Worm (Caenorhabditis elegans) whole organism, mixed stage, embryonic: ENCODE measurements around the gene srj-40.

ENCODE experiments used
- blmp-1 ChIP-seq: fragments of 150-350 bp; optimal IDR thresholded peaks from 2 replicates; lab custom pipeline; 2014; ENCODE audit warnings: missing biosample characterization, missing genetic modification characterization
- ceh-39 ChIP-seq: fragments of 150-350 bp; optimal IDR thresholded peaks from 2 replicates; lab custom pipeline; 2014; ENCODE audit warnings: missing biosample characterization, missing genetic modification characterization
- ceh-43 ChIP-seq: fragments of 200-800 bp; sonication (Bioruptor generic); optimal IDR thresholded peaks from 2 replicates; lab custom pipeline; 2018; ENCODE audit warnings: mild to moderate bottlenecking, missing genetic modification characterization, moderate library complexity, missing compliant biosample characterization
- ceh-83 ChIP-seq: fragments of 200-800 bp; sonication (Bioruptor generic); optimal IDR thresholded peaks from 2 replicates; lab custom pipeline; 2018; ENCODE audit warnings: mild to moderate bottlenecking, missing genetic modification characterization, missing compliant biosample characterization
- ces-1 ChIP-seq: fragments of 150-350 bp; optimal IDR thresholded peaks from 2 replicates; lab custom pipeline; 2014; ENCODE audit warnings: missing biosample characterization, missing genetic modification reagents, missing genetic modification characterization
- cnd-1 ChIP-seq: fragments of 200-800 bp; sonication (Bioruptor generic); optimal IDR thresholded peaks from 2 replicates; lab custom pipeline; 2018; ENCODE audit warnings: mild to moderate bottlenecking, missing genetic modification characterization, missing compliant biosample characterization
- drap-1 ChIP-seq: fragments of 200-800 bp; sonication (Bioruptor generic); optimal IDR thresholded peaks from 3 replicates; lab custom pipeline; 2018; ENCODE audit warnings: mild to moderate bottlenecking, missing genetic modification characterization, missing compliant biosample characterization
- elt-1 ChIP-seq: sonication (generic microtip); optimal IDR thresholded peaks from 2 replicates; lab custom pipeline; 2017; ENCODE audit warnings: missing genetic modification characterization, mild to moderate bottlenecking, missing compliant biosample characterization, antibody characterized with exemption, moderate library complexity, borderline replicate concordance; ENCODE audit not compliant: insufficient read depth
- elt-3 ChIP-seq: fragments of 150-350 bp; optimal IDR thresholded peaks from 2 replicates; lab custom pipeline; 2014; ENCODE audit warnings: missing biosample characterization, missing genetic modification characterization
- flh-1 ChIP-seq: fragments of 200-800 bp; sonication (Bioruptor generic); optimal IDR thresholded peaks from 2 replicates; lab custom pipeline; 2018; ENCODE audit warnings: mild to moderate bottlenecking, missing genetic modification characterization, moderate library complexity, missing compliant biosample characterization
- ham-2 ChIP-seq: fragments of 200-800 bp; sonication (Bioruptor generic); optimal IDR thresholded peaks from 2 replicates; lab custom pipeline; 2018; ENCODE audit warnings: mild to moderate bottlenecking, missing genetic modification characterization, missing compliant biosample characterization
- hlh-1 ChIP-seq: fragments of 150-350 bp; optimal IDR thresholded peaks from 2 replicates; lab custom pipeline; 2014; ENCODE audit warnings: missing biosample characterization, missing genetic modification reagents, missing genetic modification characterization
- lin-13 ChIP-seq: fragments of 150-350 bp; optimal IDR thresholded peaks from 2 replicates; lab custom pipeline; 2014; ENCODE audit warnings: missing biosample characterization, missing genetic modification characterization
- lin-32 ChIP-seq: fragments of 200-800 bp; sonication (Bioruptor generic); optimal IDR thresholded peaks from 2 replicates; lab custom pipeline; 2018; ENCODE audit warnings: mild to moderate bottlenecking, missing genetic modification characterization, missing compliant biosample characterization
- lsy-2 ChIP-seq: fragments of 150-350 bp; optimal IDR thresholded peaks from 2 replicates; lab custom pipeline; 2014; ENCODE audit warnings: missing biosample characterization, missing genetic modification characterization
- mep-1 ChIP-seq: fragments of 150-350 bp; optimal IDR thresholded peaks from 2 replicates; lab custom pipeline; 2017; ENCODE audit warnings: missing biosample characterization, missing genetic modification reagents, missing genetic modification characterization, inconsistent platforms
- mls-2 ChIP-seq: sonication (generic microtip); optimal IDR thresholded peaks from 2 replicates; lab custom pipeline; 2016; ENCODE audit warnings: mild to moderate bottlenecking, missing genetic modification characterization, moderate library complexity, missing compliant biosample characterization
- nhr-12 ChIP-seq: fragments of 150-350 bp; optimal IDR thresholded peaks from 2 replicates; lab custom pipeline; 2014; ENCODE audit warnings: missing biosample characterization, missing genetic modification characterization
- nhr-2 ChIP-seq: fragments of 150-350 bp; optimal IDR thresholded peaks from 2 replicates; lab custom pipeline; 2014; ENCODE audit warnings: missing biosample characterization, missing genetic modification characterization
- nhr-237 ChIP-seq: fragments of 150-350 bp; optimal IDR thresholded peaks from 2 replicates; lab custom pipeline; 2014; ENCODE audit warnings: missing biosample characterization, missing genetic modification characterization
- nhr-28 ChIP-seq: fragments of 150-350 bp; optimal IDR thresholded peaks from 2 replicates; lab custom pipeline; 2014; ENCODE audit warnings: missing biosample characterization, missing genetic modification characterization
- nhr-76 ChIP-seq: sonication (generic microtip); optimal IDR thresholded peaks from 2 replicates; lab custom pipeline; 2017; ENCODE audit warnings: missing biosample characterization, missing genetic modification characterization
- pha-4 ChIP-seq: fragments of 150-350 bp; optimal IDR thresholded peaks from 2 replicates; lab custom pipeline; 2018; ENCODE audit warnings: missing biosample characterization, missing genetic modification reagents, missing genetic modification characterization
- sem-2 ChIP-seq: fragments of 200-800 bp; sonication (Bioruptor generic); optimal IDR thresholded peaks from 2 replicates; lab custom pipeline; 2018; ENCODE audit warnings: mild to moderate bottlenecking, missing genetic modification characterization, missing compliant biosample characterization
- snpc-4 ChIP-seq: fragments of 150-350 bp; optimal IDR thresholded peaks from 2 replicates; lab custom pipeline; 2014; ENCODE audit warnings: missing biosample characterization, missing genetic modification characterization
- sptf-1 ChIP-seq: sonication (generic microtip); optimal IDR thresholded peaks from 2 replicates; lab custom pipeline; 2017; ENCODE audit warnings: mild to moderate bottlenecking, missing genetic modification characterization, moderate library complexity, missing compliant biosample characterization
- tbx-8 ChIP-seq: fragments of 200-800 bp; sonication (Bioruptor generic); optimal IDR thresholded peaks from 2 replicates; lab custom pipeline; 2018; ENCODE audit warnings: mild to moderate bottlenecking, missing genetic modification characterization, moderate library complexity, missing compliant biosample characterization
- unc-120 ChIP-seq: sonication (generic microtip); optimal IDR thresholded peaks from 2 replicates; lab custom pipeline; 2017; ENCODE audit warnings: missing genetic modification characterization, missing compliant biosample characterization; ENCODE audit not compliant: poor library complexity, severe bottlenecking
- unc-39 ChIP-seq: fragments of 150-350 bp; optimal IDR thresholded peaks from 2 replicates; lab custom pipeline; 2014; ENCODE audit warnings: missing biosample characterization, missing genetic modification characterization
- unc-62 ChIP-seq: fragments of 150-350 bp; optimal IDR thresholded peaks from 2 replicates; lab custom pipeline; 2014; ENCODE audit warnings: missing biosample characterization, missing genetic modification reagents, missing genetic modification characterization
- zip-8 ChIP-seq: fragments of 150-350 bp; optimal IDR thresholded peaks from 2 replicates; lab custom pipeline; 2014; ENCODE audit warnings: missing biosample characterization, missing genetic modification characterization
- ztf-11 ChIP-seq: fragments of 150-350 bp; optimal IDR thresholded peaks from 2 replicates; lab custom pipeline; 2014; ENCODE audit warnings: missing biosample characterization, missing genetic modification characterization

srj-40 gene

DNA sequence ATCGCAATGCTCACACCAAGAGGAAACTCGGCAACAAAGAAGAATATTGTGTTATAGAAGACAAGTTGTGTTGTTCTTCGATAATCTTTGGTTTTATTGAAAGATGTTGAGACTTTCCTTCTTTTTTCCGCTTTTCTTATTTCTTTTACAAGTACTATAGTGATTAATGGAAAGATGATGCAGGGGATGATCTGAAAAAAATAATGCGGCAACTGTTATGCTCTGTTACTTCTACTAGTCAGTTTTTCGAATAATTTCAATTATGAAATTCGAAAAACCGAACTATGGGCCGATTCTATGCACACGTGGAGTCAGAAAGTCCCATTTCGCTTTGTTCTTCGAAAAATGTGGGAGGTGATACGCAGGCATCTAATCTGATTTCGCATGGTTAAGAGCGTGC, 5.0 kb downstream of the srj-40 start:
- TF ChIP-seq lin-13: no peak
- TF ChIP-seq tbx-8 (GFP tag; lab: Kevin White, UChicago): no peak
- TF ChIP-seq nhr-12 (tag; lab: Kevin White, UChicago): no peak
- TF ChIP-seq ceh-83: no peak
- TF ChIP-seq nhr-237 (tag; lab: Kevin White, UChicago): no peak
- no peak for TF ChIP-seq nhr-76 (tag; lab: Kevin White, UChicago)
- no peak for TF ChIP-seq drap-1 (GFP tag; lab: Kevin White, UChicago)
- TF ChIP-seq mls-2 (tag; lab: Kevin White, UChicago): no peak
- TF ChIP-seq lsy-2 (tag; lab: Kevin White, UChicago): no peak
- no peak for TF ChIP-seq ces-1 (GFP tag; lab: Kevin White, UChicago)
- no peak for TF ChIP-seq mep-1
- TF ChIP-seq ztf-11: no peak
- no peak for TF ChIP-seq lin-32 (GFP tag; lab: Kevin White, UChicago)
- no peak for TF ChIP-seq zip-8
- TF ChIP-seq unc-39 (tag; lab: Kevin White, UChicago): no peak
- no peak for TF ChIP-seq snpc-4
- TF ChIP-seq sptf-1 (tag; lab: Kevin White, UChicago): no peak
- TF ChIP-seq cnd-1 (tag; lab: Kevin White, UChicago): no peak
- TF ChIP-seq nhr-2 (tag; lab: Kevin White, UChicago): no peak
- no peak for TF ChIP-seq unc-120 (tag; lab: Kevin White, UChicago)

DNA sequence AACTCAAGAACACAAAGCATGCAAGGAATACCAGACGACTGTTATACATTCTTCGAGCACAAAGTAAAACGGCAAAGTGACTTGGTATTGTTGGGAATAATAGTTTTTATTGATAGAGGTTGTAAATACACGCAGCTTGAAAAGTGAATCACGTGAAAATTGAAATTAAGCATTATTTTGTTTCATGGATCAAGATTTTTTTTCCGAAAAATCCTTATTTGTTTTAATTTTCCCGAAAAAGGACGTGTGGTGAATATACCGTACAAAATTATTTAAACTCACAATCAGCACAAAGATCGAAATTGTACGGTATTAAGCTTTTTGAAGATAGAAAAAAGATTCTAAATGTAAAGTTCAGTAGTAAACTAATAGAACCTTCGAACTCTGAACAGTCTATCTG, 8.2 kb downstream of the srj-40 start, which contains the start of gene clc-18:
Gene clc-18, minus strand, starts transcription at position 101 of the 400 bp plus-strand sequence.
- no peak for TF ChIP-seq ceh-43
- TF ChIP-seq tbx-8 (GFP tag; lab: Kevin White, UChicago): no peak
- no peak for TF ChIP-seq unc-62
- no peak for TF ChIP-seq sem-2 (GFP tag; lab: Kevin White, UChicago)
- TF ChIP-seq lsy-2 (tag; lab: Kevin White, UChicago): no peak
- TF ChIP-seq ham-2 (GFP tag; lab: Kevin White, UChicago): no peak
- TF ChIP-seq ceh-39 (tag; lab: Kevin White, UChicago): no peak
- TF ChIP-seq ces-1 (GFP tag; lab: Kevin White, UChicago): no peak

DNA sequence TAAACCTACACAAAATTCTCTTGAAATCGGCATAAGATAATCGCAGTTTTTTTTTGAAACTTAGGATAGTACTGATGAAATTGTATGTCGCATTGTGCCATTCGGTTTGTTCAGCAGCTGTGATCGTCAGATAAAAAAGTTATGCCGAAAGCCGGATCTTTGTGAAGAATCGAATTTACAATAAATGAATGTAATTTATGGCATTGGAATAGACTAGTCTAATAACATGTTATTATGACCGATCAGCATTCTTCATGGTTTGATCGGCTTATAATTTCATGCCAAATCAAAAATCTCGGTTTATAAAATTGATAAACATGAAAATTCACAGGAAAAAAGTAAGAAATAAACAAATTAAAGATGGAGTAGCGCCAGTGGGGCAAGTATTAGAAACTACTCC, 10.8 kb downstream of the srj-40 start, which contains the start of gene srw-134:
Gene srw-134, minus strand, starts transcription at position 101 of the 400 bp plus-strand sequence.
- TF ChIP-seq elt-1: no peak

DNA sequence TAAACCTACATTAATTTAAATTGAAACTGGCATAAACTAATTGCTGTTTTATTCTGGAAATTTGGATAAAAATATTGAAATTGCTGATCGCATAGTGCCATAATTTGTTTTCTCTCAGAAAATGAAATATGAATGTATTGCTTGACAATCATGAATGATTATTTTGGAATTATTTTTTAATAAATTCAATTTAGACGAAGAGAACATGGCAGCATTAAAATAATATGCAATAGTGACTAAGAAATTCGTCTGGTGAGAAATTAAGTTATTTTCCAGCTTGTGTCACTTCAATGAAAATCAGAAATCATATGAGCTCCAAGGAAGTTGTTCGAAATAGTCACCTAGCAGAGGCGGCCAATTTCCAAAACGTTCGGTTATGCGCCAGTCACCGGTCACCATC, 13.0 kb downstream of the srj-40 start, which contains the start of gene srw-133:
Gene srw-133, minus strand, starts transcription at position 101 of the 400 bp plus-strand sequence.
- TF ChIP-seq unc-120 (tag; lab: Kevin White, UChicago) (no peak), lin-13 (no peak), nhr-76 (tag; lab: Kevin White, UChicago) (no peak), zip-8 (no peak)
- TF ChIP-seq, all 35 proteins: peak for 0

DNA sequence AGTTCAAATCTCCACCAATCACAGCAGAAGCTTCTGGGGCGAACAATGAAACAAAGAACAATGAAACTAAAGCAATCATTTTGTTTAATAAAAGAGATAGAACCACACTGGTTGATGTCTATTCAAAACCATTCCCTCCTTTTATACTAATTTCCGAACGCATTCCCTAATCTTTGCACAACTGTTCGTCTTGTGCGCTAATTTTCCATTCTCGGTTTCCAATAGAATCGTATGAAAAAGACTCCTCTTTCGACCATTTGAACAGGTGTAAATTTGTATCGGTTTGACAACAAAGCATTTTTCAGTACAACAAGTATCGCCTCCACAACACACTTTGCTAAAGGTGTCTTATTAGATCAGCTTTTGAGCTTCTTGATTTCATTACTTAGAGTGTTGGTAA, 14.4 kb downstream of the srj-40 start, which contains the start of gene T05B4.8:
Gene T05B4.8, minus strand, starts transcription at position 101 of the 400 bp plus-strand sequence.
- TF ChIP-seq ceh-43 (no peak), blmp-1 (tag; lab: Kevin White, UChicago) (no peak), tbx-8 (GFP tag; lab: Kevin White, UChicago) (no peak), zip-8 (no peak), flh-1 (no peak), pha-4 (tag; lab: Kevin White, UChicago) (no peak), mls-2 (tag; lab: Kevin White, UChicago) (no peak), elt-3 (tag; lab: Kevin White, UChicago) (no peak), lin-13 (no peak)

DNA sequence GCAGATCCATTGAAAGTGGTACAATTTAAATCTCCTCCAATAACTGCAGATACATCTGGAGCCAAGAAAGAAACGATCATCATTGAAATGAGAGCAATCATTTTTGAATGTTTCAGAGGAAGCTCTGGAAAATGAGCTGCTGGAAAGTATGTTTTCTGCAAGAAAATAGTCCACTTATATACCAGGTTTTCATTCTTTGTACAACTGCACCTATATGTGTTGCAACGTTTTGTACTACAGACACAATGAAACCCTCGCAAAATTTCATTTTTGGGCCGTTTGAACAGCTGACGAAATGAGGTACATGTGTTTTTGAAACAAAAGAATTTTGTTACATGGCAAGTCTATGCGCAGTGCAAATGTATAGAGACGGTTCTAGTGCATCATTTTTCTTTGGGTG, 16.7 kb downstream of the srj-40 start, which contains the start of gene T05B4.9:
Gene T05B4.9, minus strand, starts transcription at position 101 of the 400 bp plus-strand sequence.
- TF ChIP-seq ces-1 (GFP tag; lab: Kevin White, UChicago) (no peak), ceh-83 (no peak), lsy-2 (tag; lab: Kevin White, UChicago) (no peak), unc-39 (tag; lab: Kevin White, UChicago) (no peak), nhr-28 (no peak), hlh-1 (no peak), nhr-76 (tag; lab: Kevin White, UChicago) (no peak), pha-4 (tag; lab: Kevin White, UChicago) (no peak), drap-1 (GFP tag; lab: Kevin White, UChicago) (no peak), flh-1 (no peak), lin-32 (GFP tag; lab: Kevin White, UChicago) (no peak)
- TF ChIP-seq, all 35 proteins: peak for 0
